Fruit fly (Drosophila melanogaster) S2 (cell line): Measurements from ENCODE around the gene cdm.

ENCODE experiments used
- CG8478 ChIP-seq: fragments of >200 bp; optimal IDR thresholded peaks from 2 replicates; lab custom pipeline; 2018
- CTCF ChIP-seq, 2 experiments: fragments of >200 bp; optimal IDR thresholded peaks; 2 replicates each; lab custom pipeline; 2018

- TF ChIP-seq CG8478 (no peak), CTCF (optimal IDR thresholded peaks at IDR 0.05; lab: Kevin White, UChicago) (no peak)
These were observed 47.0 kb upstream of the cdm start for dm6 chr3R:18230229-18230628.
